Fruit fly (Drosophila melanogaster) whole organism, embryonic: Measurements from ENCODE around the gene Calr.

Source experiments
- Atf6 ChIP-seq: fragments of 200-800 bp; sonication (Bioruptor generic); IDR thresholded peaks from 2 replicates; pipeline ENCODE4 v1.3.6; 2022; ENCODE audit warnings: missing biosample characterization, missing genetic modification characterization
- Blimp-1 ChIP-seq: fragments of 200-800 bp; sonication (Bioruptor generic); optimal IDR thresholded peaks from 3 replicates; lab custom pipeline; 2018; ENCODE audit warnings: missing biosample characterization, missing genetic modification characterization, mild to moderate bottlenecking, moderate library complexity, missing genetic modification reagents
- CG10267 ChIP-seq: fragments of 200-800 bp; sonication (Bioruptor generic); optimal IDR thresholded peaks from 2 replicates; lab custom pipeline; 2018; ENCODE audit warnings: missing biosample characterization, mild to moderate bottlenecking, missing genetic modification characterization, moderate library complexity
- CG12219 ChIP-seq: fragments of 200-800 bp; sonication (Bioruptor generic); optimal IDR thresholded peaks from 3 replicates; lab custom pipeline; 2018; ENCODE audit warnings: missing biosample characterization, mild to moderate bottlenecking, missing genetic modification characterization
- CG1233 ChIP-seq: fragments of 200-800 bp; sonication (Bioruptor generic); optimal IDR thresholded peaks from 4 replicates; lab custom pipeline; 2018; ENCODE audit warnings: missing biosample characterization, mild to moderate bottlenecking, missing genetic modification characterization
- CG13296 ChIP-seq: fragments of 200-800 bp; sonication (Bioruptor generic); optimal IDR thresholded peaks from 3 replicates; lab custom pipeline; 2018; ENCODE audit warnings: missing biosample characterization, mild to moderate bottlenecking, missing genetic modification characterization
- CG13424 ChIP-seq: fragments of 200-800 bp; sonication (Bioruptor generic); optimal IDR thresholded peaks from 2 replicates; lab custom pipeline; 2019; ENCODE audit warnings: missing biosample characterization, mild to moderate bottlenecking, missing genetic modification characterization, moderate library complexity
- CG13775 ChIP-seq: fragments of 200-800 bp; sonication (Bioruptor generic); optimal IDR thresholded peaks from 3 replicates; lab custom pipeline; 2017; ENCODE audit warnings: missing biosample characterization, mild to moderate bottlenecking, missing genetic modification characterization
- CG15514 ChIP-seq: fragments of 200-800 bp; sonication (Bioruptor generic); optimal IDR thresholded peaks from 3 replicates; lab custom pipeline; 2017; ENCODE audit warnings: missing biosample characterization, missing genetic modification characterization, mild to moderate bottlenecking, moderate library complexity, missing genetic modification reagents
- CG1603 ChIP-seq: fragments of 200-800 bp; sonication (Bioruptor generic); optimal IDR thresholded peaks from 2 replicates; lab custom pipeline; 2019; ENCODE audit warnings: missing biosample characterization, mild to moderate bottlenecking, missing genetic modification characterization, moderate library complexity
- CG16779 ChIP-seq: fragments of 200-800 bp; sonication (Bioruptor generic); IDR thresholded peaks from 2 replicates; pipeline ENCODE4 v1.3.6; 2022; ENCODE audit warnings: missing biosample characterization, missing genetic modification characterization
- CG17186 ChIP-seq: fragments of 200-800 bp; sonication (Bioruptor generic); optimal IDR thresholded peaks from 3 replicates; lab custom pipeline; 2017; ENCODE audit warnings: missing biosample characterization, missing genetic modification reagents, missing genetic modification characterization
- CG17361 ChIP-seq: fragments of 200-800 bp; sonication (Bioruptor generic); IDR thresholded peaks from 3 replicates; pipeline ENCODE4 v1.3.6; 2022; ENCODE audit warnings: missing biosample characterization, missing genetic modification characterization
- CG17385 ChIP-seq: fragments of 200-800 bp; sonication (Bioruptor generic); optimal IDR thresholded peaks from 3 replicates; lab custom pipeline; 2018; ENCODE audit warnings: missing biosample characterization, mild to moderate bottlenecking, missing genetic modification characterization
- CG17568 ChIP-seq: fragments of 200-800 bp; sonication (Bioruptor generic); optimal IDR thresholded peaks from 2 replicates; lab custom pipeline; 2018; ENCODE audit warnings: missing biosample characterization, mild to moderate bottlenecking, missing genetic modification characterization, moderate library complexity
- CG17829 ChIP-seq: fragments of 200-800 bp; optimal IDR thresholded peaks from 2 replicates; lab custom pipeline; 2019; ENCODE audit warnings: missing biosample characterization, mild to moderate bottlenecking, missing genetic modification characterization, moderate library complexity
- CG18011 ChIP-seq: fragments of 200-800 bp; sonication (Bioruptor generic); optimal IDR thresholded peaks from 2 replicates; lab custom pipeline; 2017; ENCODE audit warnings: missing biosample characterization, missing genetic modification characterization, mild to moderate bottlenecking, moderate library complexity, missing genotype
- CG2116 ChIP-seq: fragments of 200-800 bp; sonication (Bioruptor generic); optimal IDR thresholded peaks from 3 replicates; lab custom pipeline; 2018; ENCODE audit warnings: missing biosample characterization, mild to moderate bottlenecking, missing genetic modification characterization
- CG2120 ChIP-seq: fragments of 200-800 bp; sonication (Bioruptor generic); optimal IDR thresholded peaks from 3 replicates; lab custom pipeline; 2016; ENCODE audit warnings: missing biosample characterization, missing genetic modification characterization
- CG2712 ChIP-seq: fragments of 200-800 bp; optimal IDR thresholded peaks from 3 replicates; lab custom pipeline; 2019; ENCODE audit warnings: missing biosample characterization, mild to moderate bottlenecking, missing genetic modification characterization, moderate library complexity
- CG31224 ChIP-seq: fragments of 200-800 bp; sonication (Bioruptor generic); IDR thresholded peaks from 2 replicates; pipeline ENCODE4 v1.3.6; 2022; ENCODE audit warnings: missing biosample characterization, missing genetic modification characterization
- CG3281 ChIP-seq: fragments of 200-800 bp; sonication (Bioruptor generic); optimal IDR thresholded peaks from 3 replicates; lab custom pipeline; 2017; ENCODE audit warnings: missing biosample characterization, mild to moderate bottlenecking, missing genetic modification characterization
- CG4404 ChIP-seq: fragments of 200-800 bp; sonication (Bioruptor generic); IDR thresholded peaks from 2 replicates; pipeline ENCODE4 v1.3.6; 2022; ENCODE audit warnings: missing biosample characterization, missing genetic modification characterization
- CG5245 ChIP-seq: fragments of 200-800 bp; sonication (Bioruptor generic); optimal IDR thresholded peaks from 3 replicates; lab custom pipeline; 2016; ENCODE audit warnings: missing biosample characterization, missing genetic modification characterization
- CG5953 ChIP-seq: fragments of 200-800 bp; sonication (Bioruptor generic); IDR thresholded peaks from 2 replicates; pipeline ENCODE4 v1.3.6; 2022; ENCODE audit warnings: missing biosample characterization, missing genetic modification characterization
- CG7745 ChIP-seq: fragments of 200-800 bp; sonication (Bioruptor generic); optimal IDR thresholded peaks from 2 replicates; lab custom pipeline; 2018; ENCODE audit warnings: missing biosample characterization, mild to moderate bottlenecking, missing genetic modification characterization, moderate library complexity
- Dad ChIP-seq: fragments of 200-800 bp; sonication (Bioruptor generic); optimal IDR thresholded peaks from 3 replicates; lab custom pipeline; 2016; ENCODE audit warnings: missing biosample characterization, missing genetic modification characterization
- MESR4 ChIP-seq: fragments of 200-800 bp; sonication (Bioruptor generic); optimal IDR thresholded peaks from 2 replicates; lab custom pipeline; 2018; ENCODE audit warnings: missing biosample characterization, mild to moderate bottlenecking, missing genetic modification characterization, moderate library complexity
- Rx ChIP-seq: fragments of 200-800 bp; sonication (Bioruptor generic); IDR thresholded peaks from 2 replicates; pipeline ENCODE4 v1.3.6; 2022; ENCODE audit warnings: missing biosample characterization, missing genetic modification characterization
- Six4 ChIP-seq: fragments of 200-800 bp; sonication (Bioruptor generic); optimal IDR thresholded peaks from 2 replicates; lab custom pipeline; 2016; ENCODE audit warnings: missing biosample characterization, missing genetic modification characterization
- Taf1 ChIP-seq: fragments of 200-800 bp; sonication (Bioruptor generic); IDR thresholded peaks from 2 replicates; pipeline ENCODE4 v1.3.6; 2022; ENCODE audit warnings: missing biosample characterization, missing genetic modification characterization
- Vsx1 ChIP-seq: fragments of 200-800 bp; sonication (Bioruptor generic); optimal IDR thresholded peaks from 2 replicates; lab custom pipeline; 2017; ENCODE audit warnings: missing biosample characterization, mild to moderate bottlenecking, missing genetic modification characterization, missing genetic modification reagents
- bbx ChIP-seq: fragments of 200-800 bp; sonication (Bioruptor generic); IDR thresholded peaks from 2 replicates; pipeline ENCODE4 v1.3.6; 2022; ENCODE audit warnings: missing biosample characterization, missing genetic modification characterization; ENCODE audit not compliant: partially characterized antibody
- bigmax ChIP-seq: fragments of 200-800 bp; sonication (Bioruptor generic); optimal IDR thresholded peaks from 2 replicates; lab custom pipeline; 2018; ENCODE audit warnings: missing biosample characterization, mild to moderate bottlenecking, missing genetic modification characterization
- croc ChIP-seq: fragments of 200-800 bp; sonication (Bioruptor generic); conservative IDR thresholded peaks from 3 replicates; pipeline ENCODE4 v1.3.6; 2022; ENCODE audit warnings: missing biosample characterization, missing genetic modification characterization
- da ChIP-seq: fragments of 200-800 bp; sonication (Bioruptor generic); optimal IDR thresholded peaks from 2 replicates; lab custom pipeline; 2016; ENCODE audit warnings: missing biosample characterization, missing genetic modification characterization
- dmrt99B ChIP-seq: fragments of 200-800 bp; sonication (Bioruptor generic); optimal IDR thresholded peaks from 2 replicates; lab custom pipeline; 2018; ENCODE audit warnings: missing biosample characterization, mild to moderate bottlenecking, missing genetic modification characterization, moderate library complexity
- gfzf ChIP-seq: fragments of 200-800 bp; sonication (Bioruptor generic); optimal IDR thresholded peaks from 2 replicates; lab custom pipeline; 2016; ENCODE audit warnings: missing biosample characterization, mild to moderate bottlenecking, missing genetic modification characterization, moderate library complexity
- grau ChIP-seq: fragments of 200-800 bp; optimal IDR thresholded peaks from 3 replicates; lab custom pipeline; 2019; ENCODE audit warnings: missing biosample characterization, mild to moderate bottlenecking, missing genetic modification characterization, moderate library complexity
- h ChIP-seq: fragments of >200 bp; optimal IDR thresholded peaks from 2 replicates; lab custom pipeline; 2017
- hb ChIP-seq: fragments of 200-800 bp; sonication (Bioruptor generic); IDR thresholded peaks from 3 replicates; pipeline ENCODE4 v1.3.6; 2022; ENCODE audit warnings: missing biosample characterization, missing genetic modification characterization; ENCODE audit not compliant: partially characterized antibody
- hth ChIP-seq: fragments of >200 bp; optimal IDR thresholded peaks from 2 replicates; lab custom pipeline; 2017; ENCODE audit warnings: inconsistent platforms
- kah ChIP-seq: fragments of 200-800 bp; sonication (Bioruptor generic); optimal IDR thresholded peaks from 2 replicates; lab custom pipeline; 2018; ENCODE audit warnings: missing biosample characterization, mild to moderate bottlenecking, missing genetic modification characterization
- lbe ChIP-seq: fragments of 200-800 bp; sonication (Bioruptor generic); optimal IDR thresholded peaks from 2 replicates; lab custom pipeline; 2016; ENCODE audit warnings: missing biosample characterization, mild to moderate bottlenecking, missing genetic modification characterization
- lilli ChIP-seq: fragments of 200-800 bp; sonication (Bioruptor generic); optimal IDR thresholded peaks from 3 replicates; lab custom pipeline; 2016; ENCODE audit warnings: missing biosample characterization, missing genetic modification characterization
- onecut ChIP-seq: fragments of 200-800 bp; sonication (Bioruptor generic); IDR thresholded peaks from 2 replicates; pipeline ENCODE4 v1.3.6; 2022; ENCODE audit warnings: missing biosample characterization, missing genetic modification characterization
- p53 ChIP-seq: fragments of 200-800 bp; sonication (Bioruptor generic); optimal IDR thresholded peaks from 2 replicates; lab custom pipeline; 2016; ENCODE audit warnings: missing biosample characterization, missing genetic modification characterization
- sens ChIP-seq: fragments of 200-800 bp; sonication (Bioruptor generic); peaks from one replicate; lab custom pipeline; 2016; ENCODE audit warnings: missing biosample characterization, missing genetic modification characterization
- tgo ChIP-seq: fragments of 200-800 bp; sonication (Bioruptor generic); IDR thresholded peaks from 3 replicates; pipeline ENCODE4 v1.3.6; 2022; ENCODE audit warnings: missing biosample characterization, missing genetic modification characterization
- tio ChIP-seq: fragments of 200-800 bp; sonication (Bioruptor generic); optimal IDR thresholded peaks from 2 replicates; lab custom pipeline; 2017; ENCODE audit warnings: missing biosample characterization, missing genetic modification characterization, inconsistent platforms
- trem ChIP-seq: fragments of 200-800 bp; optimal IDR thresholded peaks from 3 replicates; lab custom pipeline; 2019; ENCODE audit warnings: missing biosample characterization, mild to moderate bottlenecking, missing genetic modification characterization, moderate library complexity
- vvl ChIP-seq: fragments of 200-800 bp; sonication (Bioruptor generic); IDR thresholded peaks from 2 replicates; pipeline ENCODE4 v1.3.6; 2022; ENCODE audit warnings: missing biosample characterization, missing genetic modification characterization
- wdn ChIP-seq: fragments of 200-800 bp; sonication (Bioruptor generic); IDR thresholded peaks from 2 replicates; pipeline ENCODE4 v1.3.6; 2022; ENCODE audit warnings: missing biosample characterization, missing genetic modification characterization

Gene Calr

DNA sequence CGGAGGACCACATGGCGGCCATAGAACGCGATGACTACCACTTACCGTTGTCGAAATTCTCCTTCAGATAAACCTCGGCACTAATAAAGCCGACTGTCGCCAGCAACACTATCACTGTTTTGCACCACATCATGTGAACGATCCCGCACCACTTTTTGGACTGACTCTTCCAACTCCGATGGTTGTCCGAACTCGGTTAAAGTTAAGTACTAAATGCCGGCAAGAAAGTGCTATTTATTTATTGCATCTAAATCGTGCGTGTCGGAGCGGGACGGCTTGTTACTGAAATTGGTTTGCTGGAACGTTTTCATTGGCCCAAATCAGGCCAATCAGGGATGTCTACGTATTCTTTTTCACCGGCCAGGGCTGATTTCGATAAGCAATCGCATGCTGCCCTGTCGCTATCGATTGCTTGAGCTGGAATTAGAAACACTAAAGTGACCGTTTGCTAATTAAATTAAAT lies at the start of gene Calr (continued):
- TF ChIP-seq CG2116 (GFP tag; lab: Kevin White, UChicago) (peak; percentile 100), CG18011 (peak; percentile 9), CG2120 (GFP tag; lab: Kevin White, UChicago) (peak; percentile 1), Rx (GFP tag; lab: Robert Waterston, UW) (no peak), h (no peak), Taf1 (GFP tag; lab: Robert Waterston, UW) (no peak), CG12219 (GFP tag; lab: Kevin White, UChicago) (peak; percentile 39), croc (GFP tag; lab: Robert Waterston, UW) (no peak), CG15514 (GFP tag; lab: Kevin White, UChicago) (peak; percentile 75), da (GFP tag; lab: Kevin White, UChicago) (no peak), CG17829 (tag; lab: Kevin White, UChicago) (peak; percentile 78), CG3281 (GFP tag; lab: Kevin White, UChicago) (peak; percentile 43), hth (lab: Kevin White, UChicago) (no peak), p53 (GFP tag; lab: Kevin White, UChicago) (no peak), CG1233 (GFP tag; lab: Kevin White, UChicago) (peak; percentile 39), dmrt99B (tag; lab: Kevin White, UChicago) (no peak), tgo (GFP tag; lab: Robert Waterston, UW) (no peak), CG17568 (GFP tag; lab: Kevin White, UChicago) (no peak), kah (GFP tag; lab: Kevin White, UChicago) (peak; percentile 68), lilli (peak; percentile 68), Vsx1 (peak; percentile 46), CG16779 (no peak), Six4 (GFP tag; lab: Kevin White, UChicago) (no peak), CG13424 (tag; lab: Kevin White, UChicago) (no peak), CG13296 (GFP tag; lab: Kevin White, UChicago) (peak; percentile 56), CG4404 (GFP tag; lab: Robert Waterston, UW) (no peak), CG7745 (peak; percentile 92), tio (GFP tag; lab: Kevin White, UChicago) (no peak), onecut (GFP tag; lab: Robert Waterston, UW) (peak; percentile 60), CG17361 (GFP tag; lab: Robert Waterston, UW) (no peak), wdn (no peak), trem (tag; lab: Kevin White, UChicago) (peak; percentile 79), CG13775 (GFP tag; lab: Kevin White, UChicago) (peak; percentile 23), lbe (GFP tag; lab: Kevin White, UChicago) (peak; percentile 60)
- TF ChIP-seq, all 482 proteins: peak for 169

DNA sequence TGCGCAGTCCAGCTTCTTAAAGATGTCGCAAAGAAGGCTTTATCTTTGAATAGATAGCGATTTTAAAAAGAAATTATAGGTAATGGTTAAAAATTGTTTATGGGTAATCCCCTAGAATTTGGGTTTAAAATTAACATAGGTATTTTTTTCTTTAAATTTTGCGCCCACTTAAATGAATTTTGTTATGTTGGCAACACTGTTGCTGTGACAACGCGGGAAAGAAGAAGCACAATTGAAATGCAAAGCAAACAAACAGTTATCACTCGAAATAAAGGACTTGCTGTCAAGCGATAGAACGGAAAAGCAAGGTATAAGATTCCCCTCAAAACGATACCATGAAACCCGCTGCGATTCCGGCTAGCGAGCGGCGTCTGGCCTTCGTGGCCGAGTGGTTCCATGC lies 49.1 kb upstream of the Calr start, which contains the start of gene nmdyn-D7:
Gene nmdyn-D7 (plus strand): TSS at position 194 of the 400 bp plus-strand sequence.
- no peak for TF ChIP-seq CG5953
- TF ChIP-seq hb (GFP tag; lab: Robert Waterston, UW): 0 out of 3 replicates have a peak, but pooled peaks have one; percentile 45
- peak; percentile 44 for TF ChIP-seq MESR4 (GFP tag; lab: Kevin White, UChicago)
- peak; percentile 37 for TF ChIP-seq sens (GFP tag; lab: Kevin White, UChicago)
- no peak for TF ChIP-seq CG5245 (GFP tag; lab: Kevin White, UChicago)
- TF ChIP-seq Dad (GFP tag; lab: Kevin White, UChicago): no peak
- peak; percentile 30; the same call in 1 of the 2 replicates for TF ChIP-seq vvl (GFP tag; lab: Robert Waterston, UW)
- peak; percentile 34 for TF ChIP-seq bigmax (GFP tag; lab: Kevin White, UChicago)
- TF ChIP-seq gfzf (GFP tag; lab: Kevin White, UChicago): peak; percentile 45
- TF ChIP-seq CG31224: no peak
- TF ChIP-seq CG17186: peak; percentile 23
- no peak for TF ChIP-seq Blimp-1 (GFP tag; lab: Kevin White, UChicago)
- peak; percentile 87 for TF ChIP-seq grau (tag; lab: Kevin White, UChicago)
- TF ChIP-seq Atf6 (GFP tag; lab: Robert Waterston, UW): no peak
- peak; percentile 54 for TF ChIP-seq bbx (GFP tag; lab: Robert Waterston, UW)
- peak; percentile 99 for TF ChIP-seq CG17385 (GFP tag; lab: Kevin White, UChicago)
- peak; percentile 22 for TF ChIP-seq CG10267 (tag; lab: Kevin White, UChicago)
- TF ChIP-seq CG1603 (tag; lab: Kevin White, UChicago): peak; percentile 26
- TF ChIP-seq CG2712 (tag; lab: Kevin White, UChicago): peak; percentile 1
